Worm (Caenorhabditis elegans) whole organism, L3 larva: Measurements from ENCODE around the gene efhc-1.

Source experiments
- R02D3.7 ChIP-seq: fragments of 150-350 bp; optimal IDR thresholded peaks from 2 replicates; lab custom pipeline; 2014; ENCODE audit warnings: missing biosample characterization, missing genetic modification characterization
- ZK546.5 ChIP-seq: sonication (generic microtip); optimal IDR thresholded peaks from 2 replicates; lab custom pipeline; 2017; ENCODE audit warnings: missing biosample characterization, missing genetic modification characterization
- ama-1 ChIP-seq: fragments of 150-350 bp; optimal IDR thresholded peaks from 2 replicates; lab custom pipeline; 2018
- ceh-82 ChIP-seq: fragments of 150-350 bp; optimal IDR thresholded peaks from 2 replicates; lab custom pipeline; 2014; ENCODE audit warnings: missing biosample characterization, missing genetic modification characterization
- daf-12 ChIP-seq: fragments of 150-350 bp; optimal IDR thresholded peaks from 2 replicates; lab custom pipeline; 2014; ENCODE audit warnings: missing biosample characterization, missing genetic modification reagents, missing genetic modification characterization
- fkh-10 ChIP-seq: sonication (generic microtip); optimal IDR thresholded peaks from 2 replicates; lab custom pipeline; 2017; ENCODE audit warnings: missing biosample characterization, missing genetic modification reagents, missing genetic modification characterization
- nhr-23 ChIP-seq: fragments of 150-350 bp; optimal IDR thresholded peaks from 2 replicates; lab custom pipeline; 2014; ENCODE audit warnings: missing biosample characterization, missing genetic modification reagents, missing genetic modification characterization
- pha-4 ChIP-seq: fragments of 150-350 bp; optimal IDR thresholded peaks from 2 replicates; lab custom pipeline; 2014; ENCODE audit warnings: missing biosample characterization, missing genetic modification reagents, missing genetic modification characterization
- sea-2 ChIP-seq: fragments of 150-350 bp; sonication (generic microtip); optimal IDR thresholded peaks from 4 replicates; lab custom pipeline; 2014; ENCODE audit warnings: missing biosample characterization, missing genetic modification reagents, missing genetic modification characterization
- unc-39 ChIP-seq: sonication (generic microtip); optimal IDR thresholded peaks from 4 replicates; lab custom pipeline; 2017; ENCODE audit warnings: missing biosample characterization, missing genetic modification characterization
- unc-62 ChIP-seq: fragments of 150-350 bp; sonication (generic microtip); optimal IDR thresholded peaks from 4 replicates; lab custom pipeline; 2014; ENCODE audit warnings: missing biosample characterization, missing genetic modification reagents, missing genetic modification characterization
- ztf-11 ChIP-seq: fragments of 150-350 bp; optimal IDR thresholded peaks from 2 replicates; lab custom pipeline; 2014; ENCODE audit warnings: missing biosample characterization, missing genetic modification characterization
- ztf-4 ChIP-seq: fragments of 150-350 bp; optimal IDR thresholded peaks from 2 replicates; lab custom pipeline; 2014; ENCODE audit warnings: missing biosample characterization, missing genetic modification characterization

- TF ChIP-seq unc-39 (tag; lab: Kevin White, UChicago) (no peak), daf-12 (tag; lab: Kevin White, UChicago) (no peak), ama-1 (lab: Kevin White, UChicago) (no peak), fkh-10 (GFP tag; lab: Kevin White, UChicago) (no peak), nhr-23 (tag; lab: Kevin White, UChicago) (no peak), ceh-82 (tag; lab: Kevin White, UChicago) (no peak), unc-62 (no peak), ZK546.5 (tag; lab: Kevin White, UChicago) (no peak), ztf-11 (tag; lab: Kevin White, UChicago) (no peak), R02D3.7 (no peak), ztf-4 (tag; lab: Kevin White, UChicago) (no peak), pha-4 (tag; lab: Kevin White, UChicago) (no peak), sea-2 (no peak)
These were observed 48.7 kb downstream of the efhc-1 start, which contains the start of gene ZC504.1 for ce11 chrX:10406850-10407249.
